Fruit fly (Drosophila melanogaster) whole organism, embryonic: ENCODE data around the gene mTor.

Source experiments
- Atf6 ChIP-seq: fragments of 200-800 bp; sonication (Bioruptor generic); IDR thresholded peaks from 2 replicates; pipeline ENCODE4 v1.3.6; 2022; ENCODE audit warnings: missing biosample characterization, missing genetic modification characterization
- CG10565 ChIP-seq: fragments of 200-800 bp; sonication (Bioruptor generic); optimal IDR thresholded peaks from 3 replicates; lab custom pipeline; 2016; ENCODE audit warnings: missing biosample characterization, mild to moderate bottlenecking, missing genetic modification characterization
- CG11504 ChIP-seq: fragments of 200-800 bp; sonication (Bioruptor generic); optimal IDR thresholded peaks from 3 replicates; lab custom pipeline; 2019; ENCODE audit warnings: missing biosample characterization, mild to moderate bottlenecking, missing genetic modification characterization, moderate library complexity
- CG13894 ChIP-seq: fragments of 200-800 bp; sonication (Bioruptor generic); optimal IDR thresholded peaks from 3 replicates; lab custom pipeline; 2018; ENCODE audit warnings: missing biosample characterization, mild to moderate bottlenecking, missing genetic modification characterization, moderate library complexity
- CG14860 ChIP-seq: fragments of 200-800 bp; sonication (Bioruptor generic); IDR thresholded peaks from 3 replicates; pipeline ENCODE4 v1.3.6; 2022; ENCODE audit warnings: missing biosample characterization, missing genetic modification characterization; ENCODE audit not compliant: partially characterized antibody
- CG1602 ChIP-seq: fragments of 200-800 bp; sonication (Bioruptor generic); optimal IDR thresholded peaks from 3 replicates; lab custom pipeline; 2016; ENCODE audit warnings: missing biosample characterization, missing genetic modification characterization
- CG18011 ChIP-seq: fragments of 200-800 bp; sonication (Bioruptor generic); optimal IDR thresholded peaks from 2 replicates; lab custom pipeline; 2017; ENCODE audit warnings: missing biosample characterization, missing genetic modification characterization, mild to moderate bottlenecking, moderate library complexity, missing genotype
- CG18262 ChIP-seq: fragments of 200-800 bp; optimal IDR thresholded peaks from 3 replicates; lab custom pipeline; 2019; ENCODE audit warnings: missing biosample characterization, mild to moderate bottlenecking, missing genetic modification characterization, moderate library complexity
- CG2116 ChIP-seq: fragments of 200-800 bp; sonication (Bioruptor generic); optimal IDR thresholded peaks from 3 replicates; lab custom pipeline; 2018; ENCODE audit warnings: missing biosample characterization, mild to moderate bottlenecking, missing genetic modification characterization
- CG2678 ChIP-seq: fragments of 200-800 bp; sonication (Bioruptor generic); optimal IDR thresholded peaks from 3 replicates; lab custom pipeline; 2019; ENCODE audit warnings: missing biosample characterization, mild to moderate bottlenecking, missing genetic modification characterization, moderate library complexity
- CG30403 ChIP-seq: fragments of 200-800 bp; sonication (Bioruptor generic); optimal IDR thresholded peaks from 3 replicates; lab custom pipeline; 2016; ENCODE audit warnings: missing biosample characterization, missing genetic modification characterization
- CG32532 ChIP-seq: fragments of 200-800 bp; sonication (Bioruptor generic); IDR thresholded peaks from 2 replicates; pipeline ENCODE4 v1.3.6; 2022; ENCODE audit warnings: missing biosample characterization, missing genetic modification characterization
- CG3847 ChIP-seq: fragments of 200-800 bp; sonication (Bioruptor generic); IDR thresholded peaks from 2 replicates; pipeline ENCODE4 v1.3.6; 2022; ENCODE audit warnings: missing biosample characterization, missing genetic modification characterization
- CG5245 ChIP-seq: fragments of 200-800 bp; sonication (Bioruptor generic); optimal IDR thresholded peaks from 3 replicates; lab custom pipeline; 2016; ENCODE audit warnings: missing biosample characterization, missing genetic modification characterization
- CG6272 ChIP-seq: fragments of 200-800 bp; sonication (Bioruptor generic); IDR thresholded peaks from 2 replicates; pipeline ENCODE4 v1.3.6; 2022; ENCODE audit warnings: missing biosample characterization, missing genetic modification characterization
- CG6854 ChIP-seq: fragments of 200-800 bp; sonication (Bioruptor generic); optimal IDR thresholded peaks from 3 replicates; lab custom pipeline; 2017; ENCODE audit warnings: missing biosample characterization, mild to moderate bottlenecking, missing genetic modification characterization
- CG7556 ChIP-seq: fragments of 200-800 bp; sonication (Bioruptor generic); optimal IDR thresholded peaks from 2 replicates; lab custom pipeline; 2017; ENCODE audit warnings: missing biosample characterization, mild to moderate bottlenecking, missing genetic modification characterization
- CoRest ChIP-seq: fragments of 200-800 bp; sonication (Bioruptor generic); optimal IDR thresholded peaks from 3 replicates; lab custom pipeline; 2018; ENCODE audit warnings: missing biosample characterization, mild to moderate bottlenecking, missing genetic modification characterization, moderate library complexity
- Dbx ChIP-seq: fragments of 200-800 bp; sonication (Bioruptor generic); IDR thresholded peaks from 3 replicates; pipeline ENCODE4 v1.3.6; 2022; ENCODE audit warnings: missing biosample characterization, missing genetic modification characterization
- Dip3 ChIP-seq: fragments of 200-800 bp; sonication (Bioruptor generic); optimal IDR thresholded peaks from 3 replicates; lab custom pipeline; 2016; ENCODE audit warnings: missing biosample characterization, missing genetic modification characterization
- Fer2 ChIP-seq: fragments of 200-800 bp; sonication (Bioruptor generic); optimal IDR thresholded peaks from 2 replicates; lab custom pipeline; 2018; ENCODE audit warnings: missing biosample characterization, mild to moderate bottlenecking, missing genetic modification characterization, moderate library complexity
- Gug ChIP-seq: fragments of 200-800 bp; sonication (Bioruptor generic); IDR thresholded peaks from 4 replicates; pipeline ENCODE4 v1.3.6; 2022; ENCODE audit warnings: missing biosample characterization, missing genetic modification characterization
- H2.0 ChIP-seq: fragments of 200-800 bp; sonication (Bioruptor generic); IDR thresholded peaks from 2 replicates; pipeline ENCODE4 v1.3.6; 2022; ENCODE audit warnings: missing biosample characterization, missing genetic modification characterization
- Hr51 ChIP-seq, 2 experiments: fragments of 200-800 bp; sonication (Bioruptor generic); optimal IDR thresholded peaks; 2 replicates in 1 of 2; 3 replicates in 1 of 2; lab custom pipeline; 2016 to 2018; ENCODE audit warnings: missing biosample characterization in 2 of 2, missing genetic modification characterization in 2 of 2, mild to moderate bottlenecking in 1 of 2, moderate library complexity in 1 of 2
- Lpt ChIP-seq: fragments of >200 bp; optimal IDR thresholded peaks from 2 replicates; lab custom pipeline; 2018; ENCODE audit warnings: missing biosample characterization, missing genetic modification characterization
- Med ChIP-seq: fragments of 200-800 bp; sonication (Bioruptor generic); peaks from one replicate; lab custom pipeline; 2016; ENCODE audit warnings: missing biosample characterization, missing genetic modification characterization, mild to moderate bottlenecking, inconsistent platforms, moderate library complexity
- NC2β ChIP-seq: fragments of 200-800 bp; sonication (Bioruptor generic); optimal IDR thresholded peaks from 2 replicates; lab custom pipeline; 2016; ENCODE audit warnings: missing biosample characterization, missing genetic modification characterization
- NK7.1 ChIP-seq: fragments of 200-800 bp; sonication (Bioruptor generic); optimal IDR thresholded peaks from 3 replicates; lab custom pipeline; 2016; ENCODE audit warnings: missing biosample characterization, missing genetic modification characterization
- Optix ChIP-seq: fragments of 200-800 bp; sonication (Bioruptor generic); IDR thresholded peaks from 3 replicates; pipeline ENCODE4 v1.3.6; 2022; ENCODE audit warnings: missing biosample characterization, missing genetic modification characterization
- Rfx ChIP-seq: fragments of 200-800 bp; sonication (Bioruptor generic); IDR thresholded peaks from 2 replicates; pipeline ENCODE4 v1.3.6; 2022; ENCODE audit warnings: missing biosample characterization, missing genetic modification characterization
- Spps ChIP-seq: fragments of 200-800 bp; sonication (Bioruptor generic); optimal IDR thresholded peaks from 2 replicates; lab custom pipeline; 2018; ENCODE audit warnings: missing biosample characterization, mild to moderate bottlenecking, missing genetic modification characterization
- Usf ChIP-seq: fragments of 200-800 bp; sonication (Bioruptor generic); optimal IDR thresholded peaks from 2 replicates; lab custom pipeline; 2017; ENCODE audit warnings: missing genotype, missing biosample characterization, missing genetic modification characterization
- Xrp1 ChIP-seq: fragments of 200-800 bp; sonication (Bioruptor generic); IDR thresholded peaks from 2 replicates; pipeline ENCODE4 v1.3.6; 2022; ENCODE audit warnings: missing biosample characterization, missing genetic modification characterization
- al ChIP-seq: fragments of 200-800 bp; sonication (Bioruptor generic); IDR thresholded peaks from 2 replicates; pipeline ENCODE4 v1.3.6; 2022; ENCODE audit warnings: missing biosample characterization, missing genetic modification characterization
- bbx ChIP-seq: fragments of 200-800 bp; sonication (Bioruptor generic); IDR thresholded peaks from 2 replicates; pipeline ENCODE4 v1.3.6; 2022; ENCODE audit warnings: missing biosample characterization, missing genetic modification characterization; ENCODE audit not compliant: partially characterized antibody
- danr ChIP-seq: fragments of 200-800 bp; sonication (Bioruptor generic); IDR thresholded peaks from 2 replicates; pipeline ENCODE4 v1.3.6; 2022; ENCODE audit warnings: missing biosample characterization, missing genetic modification characterization
- disco-r ChIP-seq: fragments of 200-800 bp; sonication (Bioruptor generic); optimal IDR thresholded peaks from 2 replicates; lab custom pipeline; 2016; ENCODE audit warnings: missing biosample characterization, missing genetic modification characterization
- dysf ChIP-seq: fragments of 200-800 bp; sonication (Bioruptor generic); IDR thresholded peaks from 3 replicates; pipeline ENCODE4 v1.3.6; 2022; ENCODE audit warnings: missing biosample characterization, missing genetic modification characterization
- esg ChIP-seq: fragments of 200-800 bp; sonication (Bioruptor generic); conservative IDR thresholded peaks from 2 replicates; pipeline ENCODE4 v1.3.6; 2022; ENCODE audit warnings: missing biosample characterization, missing genetic modification characterization
- fd64A ChIP-seq: fragments of 200-800 bp; sonication (Bioruptor generic); optimal IDR thresholded peaks from 3 replicates; lab custom pipeline; 2018; ENCODE audit warnings: missing biosample characterization, mild to moderate bottlenecking, missing genetic modification characterization
- gem ChIP-seq: fragments of 200-800 bp; sonication (Bioruptor generic); optimal IDR thresholded peaks from 2 replicates; lab custom pipeline; 2019; ENCODE audit warnings: missing biosample characterization, mild to moderate bottlenecking, missing genetic modification characterization, moderate library complexity
- gfzf ChIP-seq: fragments of 200-800 bp; sonication (Bioruptor generic); optimal IDR thresholded peaks from 2 replicates; lab custom pipeline; 2016; ENCODE audit warnings: missing biosample characterization, mild to moderate bottlenecking, missing genetic modification characterization, moderate library complexity
- hkb ChIP-seq, 2 experiments: fragments of 200-800 bp in 1 of 2; fragments of >200 bp in 1 of 2; sonication (Bioruptor generic) in 1 of 2; IDR thresholded peaks in 1 of 2; optimal IDR thresholded peaks in 1 of 2; 2 replicates each; pipeline versions ENCODE4 v1.3.6 to Lab custom; 2017 to 2022; ENCODE audit warnings: missing biosample characterization in 1 of 2, missing genetic modification characterization in 1 of 2
- ind ChIP-seq: fragments of 200-800 bp; sonication (Bioruptor generic); optimal IDR thresholded peaks from 3 replicates; lab custom pipeline; 2016; ENCODE audit warnings: missing biosample characterization, missing genetic modification characterization
- lab ChIP-seq: fragments of 200-800 bp; sonication (Bioruptor generic); optimal IDR thresholded peaks from 3 replicates; lab custom pipeline; 2017; ENCODE audit warnings: missing biosample characterization, missing genetic modification characterization, mild to moderate bottlenecking, moderate library complexity, missing genetic modification reagents
- org-1 ChIP-seq: fragments of 200-800 bp; sonication (Bioruptor generic); optimal IDR thresholded peaks from 2 replicates; lab custom pipeline; 2017; ENCODE audit warnings: missing biosample characterization, missing genetic modification characterization
- rib ChIP-seq: fragments of 200-800 bp; sonication (Bioruptor generic); IDR thresholded peaks from 2 replicates; pipeline ENCODE4 v1.3.6; 2022; ENCODE audit warnings: missing biosample characterization, missing genetic modification characterization
- sens ChIP-seq: fragments of 200-800 bp; sonication (Bioruptor generic); peaks from one replicate; lab custom pipeline; 2016; ENCODE audit warnings: missing biosample characterization, missing genetic modification characterization
- tgo ChIP-seq: fragments of 200-800 bp; sonication (Bioruptor generic); IDR thresholded peaks from 3 replicates; pipeline ENCODE4 v1.3.6; 2022; ENCODE audit warnings: missing biosample characterization, missing genetic modification characterization
- unc-4 ChIP-seq: fragments of 200-800 bp; sonication (Bioruptor generic); IDR thresholded peaks from 2 replicates; pipeline ENCODE4 v1.3.6; 2022; ENCODE audit warnings: missing biosample characterization, missing genetic modification characterization; ENCODE audit not compliant: partially characterized antibody
- vfl ChIP-seq: fragments of 200-800 bp; sonication (Bioruptor generic); optimal IDR thresholded peaks from 2 replicates; lab custom pipeline; 2016; ENCODE audit warnings: missing biosample characterization, missing genetic modification characterization
- yki ChIP-seq: fragments of >200 bp; optimal IDR thresholded peaks from 3 replicates; lab custom pipeline; 2018

The mTor gene

DNA sequence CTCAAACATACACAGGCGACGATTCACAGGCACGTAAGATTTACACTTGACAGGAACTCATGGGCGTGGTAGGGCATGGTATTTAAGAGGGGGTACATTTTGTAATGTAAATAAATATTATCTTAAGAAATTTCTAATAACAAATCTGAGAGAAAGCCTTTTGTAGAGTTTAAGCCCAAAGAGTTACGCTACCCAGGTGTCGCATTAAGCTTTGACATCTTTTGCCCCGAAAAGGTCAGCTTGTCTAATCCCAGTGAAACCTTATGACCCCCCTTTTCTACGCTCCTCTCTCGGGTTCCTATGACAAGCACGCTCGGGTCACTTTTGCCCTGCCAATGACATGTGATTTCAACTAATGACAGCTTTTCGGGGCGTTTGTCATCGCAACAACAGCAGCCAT is 44.9 kb downstream of the mTor start (continued):
- TF ChIP-seq CG13894 = peak; percentile 54
- TF ChIP-seq lab = peak; percentile 66
- TF ChIP-seq unc-4 (GFP tag; lab: Robert Waterston, UW) = no peak
- TF ChIP-seq CG6272 (GFP tag; lab: Robert Waterston, UW) = no peak
- peak; percentile 5 for TF ChIP-seq ind (GFP tag; lab: Kevin White, UChicago)
- peak; percentile 54 for TF ChIP-seq CG2678
- TF ChIP-seq NC2β (GFP tag; lab: Kevin White, UChicago) = no peak
- no peak for TF ChIP-seq H2.0 (GFP tag; lab: Robert Waterston, UW)
- TF ChIP-seq Lpt = no peak
- no peak for TF ChIP-seq Fer2 (tag; lab: Kevin White, UChicago)
- peak in 1 of 2 experiments; percentile 21 for TF ChIP-seq Hr51 (GFP tag; optimal IDR thresholded peaks at IDR 0.05; lab: Kevin White, UChicago)
- peak; percentile 62 for TF ChIP-seq CG32532
- TF ChIP-seq CG6854 (GFP tag; lab: Kevin White, UChicago) = no peak
- peak; percentile 10 for TF ChIP-seq CG11504
- TF ChIP-seq CG7556 (GFP tag; lab: Kevin White, UChicago) = no peak
- no peak for TF ChIP-seq NK7.1
- no peak for TF ChIP-seq CG18011 (GFP tag; lab: Kevin White, UChicago)
- no peak for TF ChIP-seq Spps (tag; lab: Kevin White, UChicago)

DNA sequence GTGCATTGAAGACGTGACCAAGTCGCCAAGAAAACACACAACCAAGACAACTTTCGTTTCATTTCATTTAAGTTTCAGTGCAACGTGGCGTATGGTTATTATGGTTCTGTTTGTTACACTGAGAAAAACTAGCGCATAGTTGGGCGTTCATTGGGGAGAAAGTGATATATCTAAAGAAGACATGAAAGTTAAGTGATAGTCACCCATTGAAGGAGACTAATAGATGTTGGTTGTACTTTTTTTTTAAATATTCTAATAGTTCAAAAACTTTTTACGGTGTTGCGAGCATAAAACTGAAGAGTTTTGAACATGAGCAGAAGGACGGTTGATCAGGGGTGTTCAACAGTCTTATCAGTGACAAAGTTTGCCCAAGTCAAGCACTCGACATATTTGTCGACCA is 51.7 kb downstream of the mTor start:
- no peak for TF ChIP-seq Optix (GFP tag; lab: Robert Waterston, UW)
- no peak for TF ChIP-seq Usf (GFP tag; lab: Kevin White, UChicago)
- TF ChIP-seq disco-r = no peak
- TF ChIP-seq dysf (GFP tag; lab: Robert Waterston, UW) = peak; percentile 33; the same call in 1 of the 3 replicates
- peak; percentile 65 for TF ChIP-seq CG11504
- no peak for TF ChIP-seq bbx (GFP tag; lab: Robert Waterston, UW)
- no peak for TF ChIP-seq yki (lab: Kevin White, UChicago)
- no peak for TF ChIP-seq fd64A (GFP tag; lab: Kevin White, UChicago)
- no peak for TF ChIP-seq Gug
- no peak for TF ChIP-seq org-1 (GFP tag; lab: Kevin White, UChicago)
- no peak for TF ChIP-seq danr (GFP tag; lab: Robert Waterston, UW)
- no peak for TF ChIP-seq Dbx (GFP tag; lab: Robert Waterston, UW)
- TF ChIP-seq CG5245 (GFP tag; lab: Kevin White, UChicago) = no peak
- TF ChIP-seq CG30403 (GFP tag; lab: Kevin White, UChicago) = peak; percentile 40
- peak; percentile 37; the same call in 2 of the 3 replicates for TF ChIP-seq tgo (GFP tag; lab: Robert Waterston, UW)
- TF ChIP-seq Xrp1 = peak; percentile 33; the same call in 1 of the 2 replicates
- no peak for TF ChIP-seq hkb (optimal IDR thresholded peaks at IDR 0.05; lab: Kevin White, UChicago)
- TF ChIP-seq hkb (GFP tag; IDR thresholded peaks at IDR 0.05; lab: Robert Waterston, UW) = 0 out of 2 replicates have a peak, but pooled peaks have one; percentile 14
- peak; percentile 57 for TF ChIP-seq gem (tag; lab: Kevin White, UChicago)
- no peak for TF ChIP-seq Atf6
- TF ChIP-seq gfzf (GFP tag; lab: Kevin White, UChicago) = no peak
- no peak for TF ChIP-seq vfl (GFP tag; lab: Kevin White, UChicago)
- TF ChIP-seq Rfx (GFP tag; lab: Robert Waterston, UW) = peak; percentile 52; the same call in 1 of the 2 replicates
- TF ChIP-seq esg (GFP tag; lab: Robert Waterston, UW) = no peak
- no peak for TF ChIP-seq CG14860 (GFP tag; lab: Robert Waterston, UW)
- no peak for TF ChIP-seq CG10565
- peak; percentile 12 for TF ChIP-seq CoRest
- no peak for TF ChIP-seq Dip3 (GFP tag; lab: Kevin White, UChicago)
- TF ChIP-seq CG2116 = no peak
- TF ChIP-seq sens (GFP tag; lab: Kevin White, UChicago) = peak; percentile 46
- no peak for TF ChIP-seq rib (GFP tag; lab: Robert Waterston, UW)
- TF ChIP-seq Med (GFP tag; lab: Kevin White, UChicago) = peak; percentile 83
- TF ChIP-seq CG1602 = no peak
- TF ChIP-seq CG18262 (tag; lab: Kevin White, UChicago) = peak; percentile 6
- TF ChIP-seq al (GFP tag; lab: Robert Waterston, UW) = no peak
- no peak for TF ChIP-seq CG3847
